Fruit fly (Drosophila melanogaster) whole organism, embryonic: ENCODE data around the gene DCTN6-p27.

ENCODE experiments used
- Asciz ChIP-seq: fragments of 200-800 bp; sonication (Bioruptor generic); optimal IDR thresholded peaks from 2 replicates; lab custom pipeline; 2017; ENCODE audit warnings: missing biosample characterization, mild to moderate bottlenecking, missing genetic modification characterization, missing genetic modification reagents
- Blimp-1 ChIP-seq: fragments of 200-800 bp; sonication (Bioruptor generic); optimal IDR thresholded peaks from 3 replicates; lab custom pipeline; 2018; ENCODE audit warnings: missing biosample characterization, missing genetic modification characterization, mild to moderate bottlenecking, moderate library complexity, missing genetic modification reagents
- Bteb2 ChIP-seq: fragments of 200-800 bp; sonication (Bioruptor generic); optimal IDR thresholded peaks from 2 replicates; lab custom pipeline; 2016; ENCODE audit warnings: missing biosample characterization, missing genetic modification characterization
- CG10431 ChIP-seq: fragments of 200-800 bp; sonication (Bioruptor generic); optimal IDR thresholded peaks from 3 replicates; lab custom pipeline; 2018; ENCODE audit warnings: missing biosample characterization, mild to moderate bottlenecking, missing genetic modification characterization
- CG12942 ChIP-seq: fragments of 200-800 bp; sonication (Bioruptor generic); optimal IDR thresholded peaks from 3 replicates; lab custom pipeline; 2016; ENCODE audit warnings: missing biosample characterization, missing genetic modification characterization
- CG13296 ChIP-seq: fragments of 200-800 bp; sonication (Bioruptor generic); optimal IDR thresholded peaks from 3 replicates; lab custom pipeline; 2018; ENCODE audit warnings: missing biosample characterization, mild to moderate bottlenecking, missing genetic modification characterization
- CG14050 ChIP-seq: fragments of 200-800 bp; sonication (Bioruptor generic); IDR thresholded peaks from 3 replicates; pipeline ENCODE4 v1.3.6; 2022; ENCODE audit warnings: missing biosample characterization, missing genetic modification characterization
- CG15479 ChIP-seq: fragments of 200-800 bp; sonication (Bioruptor generic); optimal IDR thresholded peaks from 3 replicates; lab custom pipeline; 2019; ENCODE audit warnings: missing biosample characterization, mild to moderate bottlenecking, missing genetic modification characterization, moderate library complexity
- CG17361 ChIP-seq: fragments of 200-800 bp; sonication (Bioruptor generic); IDR thresholded peaks from 3 replicates; pipeline ENCODE4 v1.3.6; 2022; ENCODE audit warnings: missing biosample characterization, missing genetic modification characterization
- CG3407 ChIP-seq: fragments of 200-800 bp; sonication (Bioruptor generic); optimal IDR thresholded peaks from 2 replicates; lab custom pipeline; 2018; ENCODE audit warnings: missing biosample characterization, mild to moderate bottlenecking, missing genetic modification characterization
- CG4617 ChIP-seq: fragments of 200-800 bp; sonication (Bioruptor generic); optimal IDR thresholded peaks from 3 replicates; lab custom pipeline; 2016; ENCODE audit warnings: missing biosample characterization, missing genetic modification characterization, borderline replicate concordance
- CG5953 ChIP-seq: fragments of 200-800 bp; sonication (Bioruptor generic); IDR thresholded peaks from 2 replicates; pipeline ENCODE4 v1.3.6; 2022; ENCODE audit warnings: missing biosample characterization, missing genetic modification characterization
- CG6254 ChIP-seq: fragments of 200-800 bp; sonication (Bioruptor generic); optimal IDR thresholded peaks from 3 replicates; lab custom pipeline; 2017; ENCODE audit warnings: mild to moderate bottlenecking, missing biosample characterization, missing genetic modification reagents, missing genetic modification characterization
- CG7271 ChIP-seq: fragments of 200-800 bp; sonication (Bioruptor generic); optimal IDR thresholded peaks from 2 replicates; lab custom pipeline; 2018; ENCODE audit warnings: missing biosample characterization, mild to moderate bottlenecking, missing genetic modification characterization, moderate library complexity
- CG8281 ChIP-seq: fragments of 200-800 bp; sonication (Bioruptor generic); optimal IDR thresholded peaks from 2 replicates; lab custom pipeline; 2018; ENCODE audit warnings: missing biosample characterization, mild to moderate bottlenecking, missing genetic modification characterization, moderate library complexity
- CG8290 ChIP-seq, 3 experiments: fragments of 200-800 bp; sonication (Bioruptor generic); optimal IDR thresholded peaks; 2 replicates each; lab custom pipeline; 2016 to 2019; ENCODE audit warnings: missing biosample characterization in 3 of 3, missing genetic modification characterization in 3 of 3, mild to moderate bottlenecking in 2 of 3, moderate library complexity in 1 of 3
- CG9797 ChIP-seq: fragments of 200-800 bp; sonication (Bioruptor generic); optimal IDR thresholded peaks from 3 replicates; lab custom pipeline; 2018; ENCODE audit warnings: missing biosample characterization, mild to moderate bottlenecking, missing genetic modification characterization
- Dbx ChIP-seq: fragments of 200-800 bp; sonication (Bioruptor generic); IDR thresholded peaks from 3 replicates; pipeline ENCODE4 v1.3.6; 2022; ENCODE audit warnings: missing biosample characterization, missing genetic modification characterization
- Fer2 ChIP-seq: fragments of 200-800 bp; sonication (Bioruptor generic); optimal IDR thresholded peaks from 2 replicates; lab custom pipeline; 2018; ENCODE audit warnings: missing biosample characterization, mild to moderate bottlenecking, missing genetic modification characterization, moderate library complexity
- HHEX ChIP-seq: fragments of 200-800 bp; sonication (Bioruptor generic); optimal IDR thresholded peaks from 3 replicates; lab custom pipeline; 2017; ENCODE audit warnings: missing biosample characterization, mild to moderate bottlenecking, missing genetic modification characterization, missing genetic modification reagents
- Hr3 ChIP-seq: fragments of 200-800 bp; sonication (Bioruptor generic); optimal IDR thresholded peaks from 3 replicates; lab custom pipeline; 2016; ENCODE audit warnings: missing biosample characterization, missing genetic modification characterization
- Hr78 ChIP-seq, 2 experiments: fragments of 200-800 bp in 1 of 2; fragments of >200 bp in 1 of 2; sonication (Bioruptor generic) in 1 of 2; optimal IDR thresholded peaks; 2 replicates each; lab custom pipeline; 2017 to 2019; ENCODE audit warnings: missing biosample characterization in 2 of 2, missing genetic modification characterization in 2 of 2, mild to moderate bottlenecking in 1 of 2, moderate library complexity in 1 of 2
- Hsf ChIP-seq: fragments of 200-800 bp; sonication (Bioruptor generic); optimal IDR thresholded peaks from 3 replicates; lab custom pipeline; 2016; ENCODE audit warnings: missing biosample characterization, missing genetic modification characterization
- MTF-1 ChIP-seq: fragments of 200-800 bp; sonication (Bioruptor generic); optimal IDR thresholded peaks from 2 replicates; lab custom pipeline; 2018; ENCODE audit warnings: missing biosample characterization, mild to moderate bottlenecking, missing genetic modification characterization, borderline replicate concordance
- Nf-YC ChIP-seq: fragments of 200-800 bp; optimal IDR thresholded peaks from 3 replicates; lab custom pipeline; 2019; ENCODE audit warnings: missing biosample characterization, mild to moderate bottlenecking, missing genetic modification characterization, moderate library complexity
- Side ChIP-seq: fragments of 200-800 bp; sonication (Bioruptor generic); optimal IDR thresholded peaks from 2 replicates; lab custom pipeline; 2016; ENCODE audit warnings: missing biosample characterization, missing genetic modification characterization
- Sry-β ChIP-seq: fragments of 200-800 bp; sonication (Bioruptor generic); optimal IDR thresholded peaks from 2 replicates; lab custom pipeline; 2018; ENCODE audit warnings: missing biosample characterization, mild to moderate bottlenecking, missing genetic modification characterization, moderate library complexity
- Tbp ChIP-seq: fragments of >200 bp; optimal IDR thresholded peaks from 2 replicates; lab custom pipeline; 2018; ENCODE audit warnings: missing biosample characterization, missing genetic modification characterization
- al ChIP-seq: fragments of 200-800 bp; sonication (Bioruptor generic); IDR thresholded peaks from 2 replicates; pipeline ENCODE4 v1.3.6; 2022; ENCODE audit warnings: missing biosample characterization, missing genetic modification characterization
- br ChIP-seq: fragments of >200 bp; optimal IDR thresholded peaks from 2 replicates; lab custom pipeline; 2017
- da ChIP-seq: fragments of 200-800 bp; sonication (Bioruptor generic); optimal IDR thresholded peaks from 2 replicates; lab custom pipeline; 2016; ENCODE audit warnings: missing biosample characterization, missing genetic modification characterization
- dan ChIP-seq: fragments of 200-800 bp; sonication (Bioruptor generic); IDR thresholded peaks from 2 replicates; pipeline ENCODE4 v1.3.6; 2022; ENCODE audit warnings: missing biosample characterization, missing genetic modification characterization
- dysf ChIP-seq: fragments of 200-800 bp; sonication (Bioruptor generic); IDR thresholded peaks from 3 replicates; pipeline ENCODE4 v1.3.6; 2022; ENCODE audit warnings: missing biosample characterization, missing genetic modification characterization
- exex ChIP-seq: fragments of 200-800 bp; sonication (Bioruptor generic); optimal IDR thresholded peaks from 4 replicates; lab custom pipeline; 2018; ENCODE audit warnings: missing biosample characterization, mild to moderate bottlenecking, missing genetic modification characterization, moderate library complexity
- gfzf ChIP-seq: fragments of 200-800 bp; sonication (Bioruptor generic); optimal IDR thresholded peaks from 2 replicates; lab custom pipeline; 2016; ENCODE audit warnings: missing biosample characterization, mild to moderate bottlenecking, missing genetic modification characterization, moderate library complexity
- gsb-n ChIP-seq: fragments of 200-800 bp; sonication (Bioruptor generic); optimal IDR thresholded peaks from 3 replicates; lab custom pipeline; 2018; ENCODE audit warnings: missing biosample characterization, mild to moderate bottlenecking, missing genetic modification characterization
- kay ChIP-seq: fragments of 200-800 bp; sonication (Bioruptor generic); optimal IDR thresholded peaks from 2 replicates; lab custom pipeline; 2016; ENCODE audit warnings: missing biosample characterization, missing genetic modification characterization
- sc ChIP-seq, 3 experiments: fragments of >200 bp in 2 of 3; fragments of 200-800 bp in 1 of 3; sonication (Bioruptor generic) in 1 of 3; optimal IDR thresholded peaks; 2 replicates in 2 of 3; 3 replicates in 1 of 3; lab custom pipeline; 2017; ENCODE audit warnings: mild to moderate bottlenecking in 1 of 3, missing biosample characterization in 1 of 3, missing genetic modification characterization in 1 of 3, missing genetic modification reagents in 1 of 3
- sim ChIP-seq: fragments of 200-800 bp; sonication (Bioruptor generic); IDR thresholded peaks from 2 replicates; pipeline ENCODE4 v1.3.6; 2022; ENCODE audit warnings: missing biosample characterization, missing genetic modification characterization
- sob ChIP-seq: fragments of 200-800 bp; sonication (Bioruptor generic); IDR thresholded peaks from 2 replicates; pipeline ENCODE4 v1.3.6; 2022; ENCODE audit warnings: missing biosample characterization, missing genetic modification characterization
- sr ChIP-seq: fragments of 200-800 bp; sonication (Bioruptor generic); IDR thresholded peaks from 3 replicates; pipeline ENCODE4 v1.3.6; 2022; ENCODE audit warnings: missing biosample characterization, missing genetic modification characterization
- stc ChIP-seq: fragments of 200-800 bp; sonication (Bioruptor generic); IDR thresholded peaks from 2 replicates; pipeline ENCODE4 v1.3.6; 2022; ENCODE audit warnings: missing biosample characterization, missing genetic modification characterization
- stwl ChIP-seq: fragments of 200-800 bp; sonication (Bioruptor generic); optimal IDR thresholded peaks from 3 replicates; lab custom pipeline; 2018; ENCODE audit warnings: missing biosample characterization, mild to moderate bottlenecking, missing genetic modification characterization, moderate library complexity
- sug ChIP-seq: fragments of 200-800 bp; optimal IDR thresholded peaks from 2 replicates; lab custom pipeline; 2019; ENCODE audit warnings: missing biosample characterization, mild to moderate bottlenecking, missing genetic modification characterization, moderate library complexity
- trem ChIP-seq: fragments of 200-800 bp; optimal IDR thresholded peaks from 3 replicates; lab custom pipeline; 2019; ENCODE audit warnings: missing biosample characterization, mild to moderate bottlenecking, missing genetic modification characterization, moderate library complexity
- ttk ChIP-seq: fragments of 200-800 bp; sonication (Bioruptor generic); IDR thresholded peaks from 2 replicates; pipeline ENCODE4 v2.1.2; 2022; ENCODE audit warnings: missing biosample characterization, missing genetic modification characterization
- tup ChIP-seq: fragments of 200-800 bp; sonication (Bioruptor generic); optimal IDR thresholded peaks from 2 replicates; lab custom pipeline; 2016; ENCODE audit warnings: missing biosample characterization, mild to moderate bottlenecking, missing genetic modification characterization, moderate library complexity

The DCTN6-p27 gene

dm6 chr2L:19164933-19165813 lies 33.0 kb downstream of the DCTN6-p27 start (continued):
- TF ChIP-seq MTF-1 (GFP tag; lab: Kevin White, UChicago) = peak; percentile 95
- TF ChIP-seq Bteb2 (GFP tag; lab: Kevin White, UChicago) = peak; percentile 94
- peak; percentile 36 for TF ChIP-seq Sry-β (GFP tag; lab: Kevin White, UChicago)
- peak; percentile 97 for TF ChIP-seq Hsf (GFP tag; lab: Kevin White, UChicago)
- TF ChIP-seq Hr78 (GFP tag; optimal IDR thresholded peaks at IDR 0.05; lab: Kevin White, UChicago) = peak in 1 of 2 experiments; percentile 91
- peak; percentile 86 for TF ChIP-seq Nf-YC
- peak; percentile 95 for TF ChIP-seq CG8290 (GFP tag; optimal IDR thresholded peaks at IDR 0.05; lab: Kevin White, UChicago)
- TF ChIP-seq CG8290 (tag; optimal IDR thresholded peaks at IDR 0.05; lab: Kevin White, UChicago) = peak; percentile 70 to 83
- peak; percentile 90 for TF ChIP-seq CG10431
- TF ChIP-seq al (GFP tag; lab: Robert Waterston, UW) = peak; percentile 89
- peak; percentile 98 for TF ChIP-seq dysf (GFP tag; lab: Robert Waterston, UW)
- peak; percentile 84 for TF ChIP-seq tup (GFP tag; lab: Kevin White, UChicago)
- peak; percentile 95 for TF ChIP-seq CG13296 (GFP tag; lab: Kevin White, UChicago)
- peak; percentile 94 for TF ChIP-seq CG3407 (GFP tag; lab: Kevin White, UChicago)
- TF ChIP-seq CG8281 (tag; lab: Kevin White, UChicago) = peak; percentile 88
- TF ChIP-seq CG9797 = peak; percentile 33
- peak; percentile 86 for TF ChIP-seq exex (tag; lab: Kevin White, UChicago)
- peak; percentile 73 for TF ChIP-seq CG15479 (GFP tag; lab: Kevin White, UChicago)
- no peak for TF ChIP-seq Tbp (GFP tag; lab: Kevin White, UChicago)
- TF ChIP-seq Fer2 (tag; lab: Kevin White, UChicago) = peak; percentile 91
- peak; percentile 93 for TF ChIP-seq CG7271 (tag; lab: Kevin White, UChicago)
- TF ChIP-seq sc (optimal IDR thresholded peaks at IDR 0.05; lab: Kevin White, UChicago) = no peak
- TF ChIP-seq sc (GFP tag; optimal IDR thresholded peaks at IDR 0.05; lab: Kevin White, UChicago) = peak; percentile 91
- TF ChIP-seq ttk = peak; percentile 97
- peak; percentile 96 for TF ChIP-seq Side
- peak; percentile 98 for TF ChIP-seq Asciz (GFP tag; lab: Kevin White, UChicago)
- peak; percentile 96 for TF ChIP-seq sob
- peak; percentile 97 for TF ChIP-seq gsb-n
- peak; percentile 97 for TF ChIP-seq CG17361 (GFP tag; lab: Robert Waterston, UW)
- peak; percentile 98 for TF ChIP-seq Blimp-1
- TF ChIP-seq HHEX (GFP tag; lab: Kevin White, UChicago) = peak; percentile 97
- TF ChIP-seq da (GFP tag; lab: Kevin White, UChicago) = peak; percentile 91
- TF ChIP-seq kay (GFP tag; lab: Kevin White, UChicago) = peak; percentile 97
- peak; percentile 85; the same call in 2 of the 3 replicates for TF ChIP-seq sr
- peak; percentile 95 for TF ChIP-seq trem (tag; lab: Kevin White, UChicago)
- peak; percentile 89 for TF ChIP-seq CG4617
- peak; percentile 92 for TF ChIP-seq CG5953 (GFP tag; lab: Robert Waterston, UW)
- TF ChIP-seq gfzf (GFP tag; lab: Kevin White, UChicago) = peak; percentile 7
- peak; percentile 96 for TF ChIP-seq Dbx (GFP tag; lab: Robert Waterston, UW)
- TF ChIP-seq stwl (tag; lab: Kevin White, UChicago) = no peak
- peak; percentile 95 for TF ChIP-seq Hr3
- TF ChIP-seq CG6254 (GFP tag; lab: Kevin White, UChicago) = peak; percentile 95
- TF ChIP-seq sim (GFP tag; lab: Robert Waterston, UW) = peak; percentile 96
- TF ChIP-seq CG12942 (GFP tag; lab: Kevin White, UChicago) = peak; percentile 96
- TF ChIP-seq dan (GFP tag; lab: Robert Waterston, UW) = no peak
- peak; percentile 99 for TF ChIP-seq stc
- TF ChIP-seq CG14050 (GFP tag; lab: Robert Waterston, UW) = peak; percentile 93
- no peak for TF ChIP-seq br
- TF ChIP-seq sug (tag; lab: Kevin White, UChicago) = peak; percentile 88
